Fruit fly (Drosophila melanogaster) whole organism, embryonic: ENCODE data around the gene Trl.

Experiments used
- Aef1 ChIP-seq: fragments of 200-800 bp; sonication (Bioruptor generic); IDR thresholded peaks from 3 replicates; pipeline ENCODE4 v1.3.6; 2022; ENCODE audit warnings: missing biosample characterization, missing genetic modification characterization
- B-H2 ChIP-seq: fragments of 200-800 bp; sonication (Bioruptor generic); optimal IDR thresholded peaks from 2 replicates; lab custom pipeline; 2018; ENCODE audit warnings: missing biosample characterization, mild to moderate bottlenecking, missing genetic modification characterization
- C15 ChIP-seq: fragments of 200-800 bp; sonication (Bioruptor generic); IDR thresholded peaks from 3 replicates; pipeline ENCODE4 v1.3.6; 2022; ENCODE audit warnings: missing biosample characterization, missing genetic modification characterization
- CG10209 ChIP-seq: fragments of 200-800 bp; sonication (Bioruptor generic); optimal IDR thresholded peaks from 3 replicates; lab custom pipeline; 2017; ENCODE audit warnings: missing biosample characterization, mild to moderate bottlenecking, missing genetic modification characterization, missing genetic modification reagents
- CG14014 ChIP-seq: fragments of 200-800 bp; sonication (Bioruptor generic); IDR thresholded peaks from 2 replicates; pipeline ENCODE4 v1.3.6; 2022; ENCODE audit warnings: missing biosample characterization, missing genetic modification characterization
- CG16779 ChIP-seq: fragments of 200-800 bp; sonication (Bioruptor generic); IDR thresholded peaks from 2 replicates; pipeline ENCODE4 v1.3.6; 2022; ENCODE audit warnings: missing biosample characterization, missing genetic modification characterization
- CG17385 ChIP-seq: fragments of 200-800 bp; sonication (Bioruptor generic); optimal IDR thresholded peaks from 3 replicates; lab custom pipeline; 2018; ENCODE audit warnings: missing biosample characterization, mild to moderate bottlenecking, missing genetic modification characterization
- CG17612 ChIP-seq: fragments of 200-800 bp; sonication (Bioruptor generic); IDR thresholded peaks from 2 replicates; pipeline ENCODE4 v1.3.6; 2022; ENCODE audit warnings: missing biosample characterization, missing genetic modification characterization
- CG32772 ChIP-seq: fragments of 200-800 bp; sonication (Bioruptor generic); IDR thresholded peaks from 2 replicates; pipeline ENCODE4 v1.3.6; 2022; ENCODE audit warnings: missing biosample characterization, missing genetic modification characterization
- CG33557 ChIP-seq: fragments of 200-800 bp; sonication (Bioruptor generic); optimal IDR thresholded peaks from 2 replicates; lab custom pipeline; 2019; ENCODE audit warnings: missing biosample characterization, mild to moderate bottlenecking, missing genetic modification characterization, moderate library complexity
- CG4404 ChIP-seq: fragments of 200-800 bp; sonication (Bioruptor generic); IDR thresholded peaks from 2 replicates; pipeline ENCODE4 v1.3.6; 2022; ENCODE audit warnings: missing biosample characterization, missing genetic modification characterization
- CG4617 ChIP-seq: fragments of 200-800 bp; sonication (Bioruptor generic); optimal IDR thresholded peaks from 3 replicates; lab custom pipeline; 2016; ENCODE audit warnings: missing biosample characterization, missing genetic modification characterization, borderline replicate concordance
- CG6765 ChIP-seq: fragments of 200-800 bp; sonication (Bioruptor generic); optimal IDR thresholded peaks from 3 replicates; lab custom pipeline; 2017; ENCODE audit warnings: missing biosample characterization, mild to moderate bottlenecking, missing genetic modification characterization
- CG6813 ChIP-seq: fragments of 200-800 bp; sonication (Bioruptor generic); optimal IDR thresholded peaks from 2 replicates; lab custom pipeline; 2017; ENCODE audit warnings: missing biosample characterization, missing genetic modification characterization, mild to moderate bottlenecking, moderate library complexity, missing genetic modification reagents
- CG7928 ChIP-seq: fragments of 200-800 bp; sonication (Bioruptor generic); optimal IDR thresholded peaks from 2 replicates; lab custom pipeline; 2017; ENCODE audit warnings: missing biosample characterization, mild to moderate bottlenecking, missing genetic modification characterization
- CG7963 ChIP-seq: fragments of 200-800 bp; sonication (Bioruptor generic); IDR thresholded peaks from 3 replicates; pipeline ENCODE4 v1.3.6; 2022; ENCODE audit warnings: missing biosample characterization, missing genetic modification characterization; ENCODE audit not compliant: partially characterized antibody
- CG9609 ChIP-seq: fragments of 200-800 bp; sonication (Bioruptor generic); optimal IDR thresholded peaks from 3 replicates; lab custom pipeline; 2016; ENCODE audit warnings: missing biosample characterization, missing genetic modification characterization
- CG9876 ChIP-seq: fragments of 200-800 bp; sonication (Bioruptor generic); optimal IDR thresholded peaks from 2 replicates; lab custom pipeline; 2016; ENCODE audit warnings: missing biosample characterization, missing genetic modification characterization
- Deaf1 ChIP-seq: fragments of 200-800 bp; optimal IDR thresholded peaks from 3 replicates; lab custom pipeline; 2019; ENCODE audit warnings: missing biosample characterization, mild to moderate bottlenecking, missing genetic modification characterization, moderate library complexity
- Dip2 ChIP-seq: fragments of 200-800 bp; sonication (Bioruptor generic); IDR thresholded peaks from 2 replicates; pipeline ENCODE4 v1.3.6; 2022; ENCODE audit warnings: missing biosample characterization, missing genetic modification characterization
- Drgx ChIP-seq: fragments of 200-800 bp; sonication (Bioruptor generic); IDR thresholded peaks from 2 replicates; pipeline ENCODE4 v1.3.6; 2022; ENCODE audit warnings: missing biosample characterization, missing genetic modification characterization
- H2.0 ChIP-seq: fragments of 200-800 bp; sonication (Bioruptor generic); IDR thresholded peaks from 2 replicates; pipeline ENCODE4 v1.3.6; 2022; ENCODE audit warnings: missing biosample characterization, missing genetic modification characterization
- Hmx ChIP-seq: fragments of 200-800 bp; sonication (Bioruptor generic); optimal IDR thresholded peaks from 2 replicates; lab custom pipeline; 2016; ENCODE audit warnings: missing biosample characterization, missing genetic modification characterization
- Lhr ChIP-seq: fragments of 200-800 bp; sonication (Bioruptor generic); optimal IDR thresholded peaks from 3 replicates; lab custom pipeline; 2017; ENCODE audit warnings: mild to moderate bottlenecking, missing biosample characterization, missing genetic modification reagents, missing genetic modification characterization
- Lpt ChIP-seq: fragments of >200 bp; optimal IDR thresholded peaks from 2 replicates; lab custom pipeline; 2018; ENCODE audit warnings: missing biosample characterization, missing genetic modification characterization
- NK7.1 ChIP-seq: fragments of 200-800 bp; sonication (Bioruptor generic); optimal IDR thresholded peaks from 3 replicates; lab custom pipeline; 2016; ENCODE audit warnings: missing biosample characterization, missing genetic modification characterization
- Nf-YA ChIP-seq: fragments of 200-800 bp; sonication (Bioruptor generic); IDR thresholded peaks from 2 replicates; pipeline ENCODE4 v1.3.6; 2022; ENCODE audit warnings: missing biosample characterization, missing genetic modification characterization
- Rx ChIP-seq: fragments of 200-800 bp; sonication (Bioruptor generic); IDR thresholded peaks from 2 replicates; pipeline ENCODE4 v1.3.6; 2022; ENCODE audit warnings: missing biosample characterization, missing genetic modification characterization
- Xbp1 ChIP-seq: fragments of 200-800 bp; sonication (Bioruptor generic); optimal IDR thresholded peaks from 3 replicates; lab custom pipeline; 2016; ENCODE audit warnings: missing biosample characterization, mild to moderate bottlenecking, missing genetic modification characterization
- ara ChIP-seq: fragments of 200-800 bp; sonication (Bioruptor generic); IDR thresholded peaks from 2 replicates; pipeline ENCODE4 v1.3.6; 2022; ENCODE audit warnings: missing biosample characterization, missing genetic modification characterization
- ato ChIP-seq: fragments of 200-800 bp; sonication (Bioruptor generic); IDR thresholded peaks from 2 replicates; pipeline ENCODE4 v1.3.6; 2022; ENCODE audit warnings: missing biosample characterization, missing genetic modification characterization; ENCODE audit not compliant: partially characterized antibody
- bbx ChIP-seq: fragments of 200-800 bp; sonication (Bioruptor generic); IDR thresholded peaks from 2 replicates; pipeline ENCODE4 v1.3.6; 2022; ENCODE audit warnings: missing biosample characterization, missing genetic modification characterization; ENCODE audit not compliant: partially characterized antibody
- br ChIP-seq: fragments of >200 bp; optimal IDR thresholded peaks from 2 replicates; lab custom pipeline; 2017
- cg ChIP-seq: fragments of 200-800 bp; sonication (Bioruptor generic); optimal IDR thresholded peaks from 3 replicates; lab custom pipeline; 2019; ENCODE audit warnings: missing biosample characterization, mild to moderate bottlenecking, missing genetic modification characterization, moderate library complexity
- crol ChIP-seq: fragments of 200-800 bp; sonication (Bioruptor generic); IDR thresholded peaks from 2 replicates; pipeline ENCODE4 v1.3.6; 2022; ENCODE audit warnings: missing biosample characterization, missing genetic modification characterization
- cwo ChIP-seq: fragments of 200-800 bp; sonication (Bioruptor generic); optimal IDR thresholded peaks from 3 replicates; lab custom pipeline; 2017; ENCODE audit warnings: missing biosample characterization, missing genetic modification characterization, mild to moderate bottlenecking, moderate library complexity, missing genetic modification reagents
- disco-r ChIP-seq: fragments of 200-800 bp; sonication (Bioruptor generic); optimal IDR thresholded peaks from 2 replicates; lab custom pipeline; 2016; ENCODE audit warnings: missing biosample characterization, missing genetic modification characterization
- esg ChIP-seq: fragments of 200-800 bp; sonication (Bioruptor generic); conservative IDR thresholded peaks from 2 replicates; pipeline ENCODE4 v1.3.6; 2022; ENCODE audit warnings: missing biosample characterization, missing genetic modification characterization
- fd64A ChIP-seq: fragments of 200-800 bp; sonication (Bioruptor generic); optimal IDR thresholded peaks from 3 replicates; lab custom pipeline; 2018; ENCODE audit warnings: missing biosample characterization, mild to moderate bottlenecking, missing genetic modification characterization
- fru ChIP-seq: fragments of >200 bp; optimal IDR thresholded peaks from 2 replicates; lab custom pipeline; 2017
- gfzf ChIP-seq: fragments of 200-800 bp; sonication (Bioruptor generic); optimal IDR thresholded peaks from 2 replicates; lab custom pipeline; 2016; ENCODE audit warnings: missing biosample characterization, mild to moderate bottlenecking, missing genetic modification characterization, moderate library complexity
- grn ChIP-seq: fragments of 200-800 bp; sonication (Bioruptor generic); optimal IDR thresholded peaks from 3 replicates; lab custom pipeline; 2017; ENCODE audit warnings: missing biosample characterization, missing genetic modification characterization
- hkb ChIP-seq, 2 experiments: fragments of 200-800 bp in 1 of 2; fragments of >200 bp in 1 of 2; sonication (Bioruptor generic) in 1 of 2; IDR thresholded peaks in 1 of 2; optimal IDR thresholded peaks in 1 of 2; 2 replicates each; pipeline versions ENCODE4 v1.3.6 to Lab custom; 2017 to 2022; ENCODE audit warnings: missing biosample characterization in 1 of 2, missing genetic modification characterization in 1 of 2
- mirr ChIP-seq: fragments of 200-800 bp; sonication (Bioruptor generic); optimal IDR thresholded peaks from 3 replicates; lab custom pipeline; 2018; ENCODE audit warnings: missing biosample characterization, mild to moderate bottlenecking, missing genetic modification characterization
- scrt ChIP-seq: fragments of 200-800 bp; sonication (Bioruptor generic); optimal IDR thresholded peaks from 2 replicates; lab custom pipeline; 2018; ENCODE audit warnings: missing biosample characterization, mild to moderate bottlenecking, missing genetic modification characterization, moderate library complexity
- sd ChIP-seq: fragments of 200-800 bp; sonication (Bioruptor generic); optimal IDR thresholded peaks from 3 replicates; lab custom pipeline; 2018; ENCODE audit warnings: missing biosample characterization, mild to moderate bottlenecking, missing genetic modification characterization, moderate library complexity
- sr ChIP-seq: fragments of 200-800 bp; sonication (Bioruptor generic); IDR thresholded peaks from 3 replicates; pipeline ENCODE4 v1.3.6; 2022; ENCODE audit warnings: missing biosample characterization, missing genetic modification characterization
- sug ChIP-seq: fragments of 200-800 bp; optimal IDR thresholded peaks from 2 replicates; lab custom pipeline; 2019; ENCODE audit warnings: missing biosample characterization, mild to moderate bottlenecking, missing genetic modification characterization, moderate library complexity
- ttk ChIP-seq: fragments of 200-800 bp; sonication (Bioruptor generic); IDR thresholded peaks from 2 replicates; pipeline ENCODE4 v2.1.2; 2022; ENCODE audit warnings: missing biosample characterization, missing genetic modification characterization
- vfl ChIP-seq: fragments of 200-800 bp; sonication (Bioruptor generic); optimal IDR thresholded peaks from 2 replicates; lab custom pipeline; 2016; ENCODE audit warnings: missing biosample characterization, missing genetic modification characterization

Gene Trl

DNA sequence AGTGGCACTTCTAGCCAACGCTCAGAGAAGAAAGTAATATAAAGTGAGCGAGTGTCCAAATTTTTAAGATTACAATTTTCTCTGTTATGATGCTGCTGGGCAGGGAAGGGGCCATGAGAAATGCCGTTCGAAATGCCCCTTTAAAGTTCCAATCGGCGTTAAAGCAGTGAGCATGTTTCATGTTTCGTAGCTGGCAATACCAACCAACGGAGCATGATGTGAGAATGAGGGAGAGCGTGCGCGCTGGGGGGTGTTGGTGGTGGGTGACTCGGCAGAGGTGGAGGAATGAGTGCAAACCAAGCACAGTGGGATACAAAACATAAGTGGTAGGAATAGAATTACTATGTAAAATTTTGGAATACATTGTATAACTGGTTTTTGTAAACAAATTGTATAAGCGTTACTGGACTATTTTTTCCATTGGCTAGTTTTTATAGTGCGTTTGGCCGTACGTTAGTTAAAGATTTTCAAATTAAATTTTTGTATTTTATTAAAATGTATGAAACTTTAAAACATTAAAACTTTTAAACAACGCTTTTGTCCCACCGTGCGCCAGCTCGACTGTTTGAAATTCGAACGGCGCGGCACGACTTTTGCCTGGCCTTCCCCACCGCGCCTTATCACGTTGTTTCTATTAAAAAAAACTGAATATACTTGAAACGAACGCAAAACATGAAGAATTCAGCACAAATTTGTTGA is 1.6 kb downstream of the Trl start:
- peak; percentile 100 for TF ChIP-seq esg (GFP tag; lab: Robert Waterston, UW)
- TF ChIP-seq Aef1 (GFP tag; lab: Robert Waterston, UW), result peak; percentile 99
- TF ChIP-seq CG9609, result peak; percentile 99
- TF ChIP-seq CG7928 (GFP tag; lab: Kevin White, UChicago), result peak; percentile 90
- TF ChIP-seq C15 (GFP tag; lab: Robert Waterston, UW), result peak; percentile 99
- TF ChIP-seq CG17612 (GFP tag; lab: Robert Waterston, UW), result peak; percentile 99
- peak; percentile 98 for TF ChIP-seq crol (GFP tag; lab: Robert Waterston, UW)
- peak; percentile 99 for TF ChIP-seq ara (GFP tag; lab: Robert Waterston, UW)
- peak; percentile 94 for TF ChIP-seq Deaf1
- peak; percentile 100 for TF ChIP-seq CG10209 (GFP tag; lab: Kevin White, UChicago)
- peak; percentile 98 for TF ChIP-seq Hmx (GFP tag; lab: Kevin White, UChicago)
- peak; percentile 100 for TF ChIP-seq CG4404
- peak; percentile 99 for TF ChIP-seq Lhr (GFP tag; lab: Kevin White, UChicago)
- TF ChIP-seq mirr (GFP tag; lab: Kevin White, UChicago), result peak; percentile 99
- TF ChIP-seq Lpt (GFP tag; lab: Kevin White, UChicago), result no peak
- no peak for TF ChIP-seq fru (lab: Kevin White, UChicago)
- TF ChIP-seq br (lab: Kevin White, UChicago), result no peak
- peak; percentile 99 for TF ChIP-seq disco-r (GFP tag; lab: Kevin White, UChicago)
- peak; percentile 100 for TF ChIP-seq CG6765 (GFP tag; lab: Kevin White, UChicago)
- peak; percentile 99 for TF ChIP-seq NK7.1 (GFP tag; lab: Kevin White, UChicago)
- TF ChIP-seq H2.0 (GFP tag; lab: Robert Waterston, UW), result peak; percentile 99
- TF ChIP-seq gfzf (GFP tag; lab: Kevin White, UChicago), result peak; percentile 28
- peak; percentile 85 for TF ChIP-seq Dip2 (GFP tag; lab: Robert Waterston, UW)
- peak; percentile 99 for TF ChIP-seq scrt (GFP tag; lab: Kevin White, UChicago)
- 0 out of 2 replicates have a peak, but pooled peaks have one; percentile 42 for TF ChIP-seq ato (GFP tag; lab: Robert Waterston, UW)
- TF ChIP-seq grn (GFP tag; lab: Kevin White, UChicago), result peak; percentile 96
- peak; percentile 29 for TF ChIP-seq cg (GFP tag; lab: Kevin White, UChicago)
- TF ChIP-seq B-H2, result peak; percentile 100
- peak; percentile 99 for TF ChIP-seq Nf-YA (GFP tag; lab: Robert Waterston, UW)
- peak; percentile 99 for TF ChIP-seq CG32772 (GFP tag; lab: Robert Waterston, UW)
- TF ChIP-seq sug (tag; lab: Kevin White, UChicago), result peak; percentile 100
- TF ChIP-seq ttk, result peak; percentile 99
- peak; percentile 100 for TF ChIP-seq CG6813 (GFP tag; lab: Kevin White, UChicago)
- TF ChIP-seq Drgx (GFP tag; lab: Robert Waterston, UW), result peak; percentile 100
- peak; percentile 98 for TF ChIP-seq fd64A (GFP tag; lab: Kevin White, UChicago)
- TF ChIP-seq vfl, result peak; percentile 99
- 0 out of 3 replicates have a peak, but pooled peaks have one; percentile 25 for TF ChIP-seq CG7963 (GFP tag; lab: Robert Waterston, UW)
- peak; percentile 99 for TF ChIP-seq sd (tag; lab: Kevin White, UChicago)
- peak; percentile 96 for TF ChIP-seq sr (GFP tag; lab: Robert Waterston, UW)
- TF ChIP-seq CG4617 (GFP tag; lab: Kevin White, UChicago), result peak; percentile 99
- TF ChIP-seq cwo (GFP tag; lab: Kevin White, UChicago), result peak; percentile 100
- peak; percentile 100 for TF ChIP-seq CG33557 (GFP tag; lab: Kevin White, UChicago)
- peak; percentile 25; the same call in 1 of the 2 replicates for TF ChIP-seq bbx
- TF ChIP-seq Xbp1, result peak; percentile 99
- TF ChIP-seq CG16779 (GFP tag; lab: Robert Waterston, UW), result peak; percentile 99
- TF ChIP-seq Rx (GFP tag; lab: Robert Waterston, UW), result peak; percentile 99
- TF ChIP-seq CG9876, result peak; percentile 98
- peak; percentile 4 for TF ChIP-seq hkb (optimal IDR thresholded peaks at IDR 0.05; lab: Kevin White, UChicago)
- TF ChIP-seq hkb (GFP tag; IDR thresholded peaks at IDR 0.05; lab: Robert Waterston, UW), result peak; percentile 100
- TF ChIP-seq CG17385 (GFP tag; lab: Kevin White, UChicago), result peak; percentile 100
- TF ChIP-seq CG14014 (GFP tag; lab: Robert Waterston, UW), result peak; percentile 100
